Worm (Caenorhabditis elegans) whole organism, L2 larva: ENCODE measurements around the gene T20D3.5.

ENCODE experiments used
- F13H6.1 ChIP-seq: sonication (generic microtip); optimal IDR thresholded peaks from 2 replicates; lab custom pipeline; 2016; ENCODE audit warnings: missing genetic modification characterization, missing compliant biosample characterization
- Y55F3AM.14 ChIP-seq: fragments of 200-800 bp; sonication (Bioruptor generic); optimal IDR thresholded peaks from 2 replicates; lab custom pipeline; 2018; ENCODE audit warnings: mild to moderate bottlenecking, missing genetic modification characterization, missing compliant biosample characterization
- ZK546.5 ChIP-seq: sonication (generic microtip); optimal IDR thresholded peaks from 2 replicates; lab custom pipeline; 2017; ENCODE audit warnings: missing biosample characterization, missing genetic modification characterization
- alr-1 ChIP-seq: fragments of 150-350 bp; optimal IDR thresholded peaks from 2 replicates; lab custom pipeline; 2014; ENCODE audit warnings: missing biosample characterization, missing genetic modification characterization
- aly-2 ChIP-seq: fragments of 150-350 bp; optimal IDR thresholded peaks from 2 replicates; lab custom pipeline; 2014; ENCODE audit warnings: missing biosample characterization, missing genetic modification characterization
- ama-1 ChIP-seq: fragments of 150-350 bp; optimal IDR thresholded peaks from 2 replicates; lab custom pipeline; 2018; ENCODE audit warnings: inconsistent platforms
- blmp-1 ChIP-seq: sonication (generic microtip); optimal IDR thresholded peaks from 2 replicates; lab custom pipeline; 2017; ENCODE audit warnings: missing genetic modification characterization, mild to moderate bottlenecking, missing compliant biosample characterization, antibody characterized with exemption, moderate library complexity; ENCODE audit not compliant: insufficient read depth
- ceh-16 ChIP-seq: fragments of 150-350 bp; optimal IDR thresholded peaks from 2 replicates; lab custom pipeline; 2014; ENCODE audit warnings: missing biosample characterization, missing genetic modification characterization
- ceh-82 ChIP-seq: fragments of 150-350 bp; optimal IDR thresholded peaks from 2 replicates; lab custom pipeline; 2014; ENCODE audit warnings: missing biosample characterization, missing genetic modification characterization
- crh-2 ChIP-seq: sonication (generic microtip); optimal IDR thresholded peaks from 2 replicates; lab custom pipeline; 2017; ENCODE audit warnings: missing biosample characterization, missing genetic modification characterization
- dmd-4 ChIP-seq: sonication (generic microtip); optimal IDR thresholded peaks from 2 replicates; lab custom pipeline; 2017; ENCODE audit warnings: missing biosample characterization, missing genetic modification characterization
- egl-27 ChIP-seq: sonication (generic microtip); optimal IDR thresholded peaks from 3 replicates; lab custom pipeline; 2017; ENCODE audit warnings: missing biosample characterization, missing genetic modification reagents, missing genetic modification characterization
- elt-1 ChIP-seq: fragments of 150-350 bp; optimal IDR thresholded peaks from 2 replicates; lab custom pipeline; 2014; ENCODE audit warnings: missing biosample characterization, missing genetic modification characterization
- elt-3 ChIP-seq: sonication (generic microtip); optimal IDR thresholded peaks from 2 replicates; lab custom pipeline; 2017; ENCODE audit warnings: missing biosample characterization, missing genetic modification characterization
- fos-1 ChIP-seq: fragments of 150-350 bp; optimal IDR thresholded peaks from 2 replicates; lab custom pipeline; 2014; ENCODE audit warnings: missing biosample characterization, missing genetic modification characterization
- gmeb-1 ChIP-seq: fragments of 150-350 bp; optimal IDR thresholded peaks from 2 replicates; lab custom pipeline; 2014; ENCODE audit warnings: missing biosample characterization, missing genetic modification characterization
- lin-11 ChIP-seq: fragments of 150-350 bp; sonication (generic microtip); optimal IDR thresholded peaks from 2 replicates; lab custom pipeline; 2014; ENCODE audit warnings: missing biosample characterization, missing genetic modification characterization, inconsistent platforms, mixed read lengths
- lin-13 ChIP-seq: fragments of 150-350 bp; optimal IDR thresholded peaks from 2 replicates; lab custom pipeline; 2014; ENCODE audit warnings: missing biosample characterization, missing genetic modification reagents, missing genetic modification characterization
- lin-39 ChIP-seq: fragments of 150-350 bp; optimal IDR thresholded peaks from 2 replicates; lab custom pipeline; 2014; ENCODE audit warnings: missing biosample characterization, missing genetic modification reagents, missing genetic modification characterization
- mab-5 ChIP-seq: fragments of 150-350 bp; optimal IDR thresholded peaks from 2 replicates; lab custom pipeline; 2014; ENCODE audit warnings: missing biosample characterization, missing genetic modification characterization
- mbf-1 ChIP-seq: sonication (generic microtip); optimal IDR thresholded peaks from 2 replicates; lab custom pipeline; 2017; ENCODE audit warnings: missing biosample characterization, missing genetic modification characterization
- mdl-1 ChIP-seq, 2 experiments: fragments of 150-350 bp in 1 of 2; sonication (generic microtip) in 1 of 2; optimal IDR thresholded peaks; 2 replicates each; lab custom pipeline; 2017; ENCODE audit warnings: missing biosample characterization in 2 of 2, missing genetic modification characterization in 2 of 2
- nhr-10 ChIP-seq: sonication (generic microtip); optimal IDR thresholded peaks from 2 replicates; lab custom pipeline; 2017; ENCODE audit warnings: missing biosample characterization, missing genetic modification characterization
- nhr-129 ChIP-seq: fragments of 150-350 bp; optimal IDR thresholded peaks from 2 replicates; lab custom pipeline; 2014; ENCODE audit warnings: missing biosample characterization, missing genetic modification characterization
- nhr-23 ChIP-seq: fragments of 150-350 bp; optimal IDR thresholded peaks from 2 replicates; lab custom pipeline; 2014; ENCODE audit warnings: missing biosample characterization, missing genetic modification reagents, missing genetic modification characterization
- nhr-6 ChIP-seq: fragments of 150-350 bp; optimal IDR thresholded peaks from 2 replicates; lab custom pipeline; 2014; ENCODE audit warnings: missing biosample characterization, missing genetic modification characterization
- peb-1 ChIP-seq: fragments of 150-350 bp; optimal IDR thresholded peaks from 2 replicates; lab custom pipeline; 2014; ENCODE audit warnings: missing biosample characterization, missing genetic modification characterization
- sem-4 ChIP-seq: fragments of 150-350 bp; optimal IDR thresholded peaks from 2 replicates; lab custom pipeline; 2014; ENCODE audit warnings: missing biosample characterization, missing genetic modification reagents, missing genetic modification characterization
- skn-1 ChIP-seq: sonication (generic microtip); optimal IDR thresholded peaks from 2 replicates; lab custom pipeline; 2017; ENCODE audit warnings: missing biosample characterization, missing genetic modification characterization
- sma-9 ChIP-seq, 2 experiments: fragments of 150-350 bp in 1 of 2; sonication (generic microtip) in 1 of 2; optimal IDR thresholded peaks; 2 replicates each; lab custom pipeline; 2014 to 2016; ENCODE audit warnings: missing genetic modification characterization in 2 of 2, mild to moderate bottlenecking in 1 of 2, missing biosample characterization in 1 of 2, missing compliant biosample characterization in 1 of 2, missing genetic modification reagents in 1 of 2, moderate library complexity in 1 of 2
- snpc-4 ChIP-seq: fragments of 150-350 bp; optimal IDR thresholded peaks from 2 replicates; lab custom pipeline; 2014; ENCODE audit warnings: missing biosample characterization, missing genetic modification characterization
- unc-39 ChIP-seq: fragments of 150-350 bp; optimal IDR thresholded peaks from 2 replicates; lab custom pipeline; 2014; ENCODE audit warnings: missing biosample characterization, missing genetic modification characterization
- unc-55 ChIP-seq: fragments of 150-350 bp; sonication (generic microtip); optimal IDR thresholded peaks from 3 replicates; lab custom pipeline; 2014; ENCODE audit warnings: missing biosample characterization, missing genetic modification reagents, missing genetic modification characterization
- zag-1 ChIP-seq: fragments of 150-350 bp; optimal IDR thresholded peaks from 2 replicates; lab custom pipeline; 2014; ENCODE audit warnings: missing biosample characterization, missing genetic modification characterization
- ztf-1 ChIP-seq: fragments of 200-800 bp; sonication (Bioruptor generic); conservative IDR thresholded peaks from 2 replicates; pipeline ENCODE4 v1.3.6; 2022; ENCODE audit warnings: missing genetic modification characterization, missing compliant biosample characterization
- ztf-11 ChIP-seq: sonication (generic microtip); optimal IDR thresholded peaks from 2 replicates; lab custom pipeline; 2017; ENCODE audit warnings: missing biosample characterization, missing genetic modification characterization

Gene T20D3.5

DNA sequence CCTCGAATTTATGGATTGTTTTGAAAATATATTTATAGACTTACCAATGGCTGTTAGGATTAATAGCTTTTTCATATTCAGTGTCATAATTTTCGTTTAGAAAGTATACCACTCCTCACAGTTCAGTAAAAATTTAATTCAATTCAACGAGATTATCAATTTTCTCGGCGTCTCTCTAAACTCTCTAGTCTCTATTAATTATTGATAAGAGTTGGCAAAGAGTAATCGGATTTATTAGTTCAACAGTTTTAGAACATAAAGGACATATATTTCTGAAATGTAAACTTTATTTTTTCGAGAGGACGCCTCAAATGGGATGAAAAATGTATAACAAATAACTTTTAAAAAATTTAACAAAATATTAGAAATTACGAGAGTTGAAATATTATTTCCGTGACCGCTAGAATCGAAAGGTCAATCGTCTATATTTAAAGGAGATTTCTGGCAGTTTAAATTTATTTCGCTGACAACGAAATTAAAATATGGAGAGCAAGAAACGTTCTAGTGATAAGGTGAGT is 12.8 kb upstream of the T20D3.5 start, which contains the start of the genes nspg-11 and F49C12.15:
nspg-11 (minus strand) TSS at position 101 of the 518 bp plus-strand sequence.
F49C12.15 (plus strand) TSS at position 468 of the 518 bp plus-strand sequence.
- TF ChIP-seq blmp-1 (tag; lab: Kevin White, UChicago) (no peak), alr-1 (tag; lab: Kevin White, UChicago) (no peak), mab-5 (tag; lab: Kevin White, UChicago) (no peak), ztf-1 (GFP tag; lab: Robert Waterston, UW) (no peak), egl-27 (tag; lab: Kevin White, UChicago) (no peak), ama-1 (lab: Kevin White, UChicago) (no peak), snpc-4 (no peak), ceh-82 (tag; lab: Kevin White, UChicago) (no peak), aly-2 (tag; lab: Kevin White, UChicago) (no peak), unc-55 (no peak), fos-1 (tag; lab: Kevin White, UChicago) (no peak), elt-3 (tag; lab: Kevin White, UChicago) (no peak), nhr-129 (tag; lab: Kevin White, UChicago) (no peak), nhr-6 (tag; lab: Kevin White, UChicago) (no peak), gmeb-1 (no peak), mbf-1 (no peak)

DNA sequence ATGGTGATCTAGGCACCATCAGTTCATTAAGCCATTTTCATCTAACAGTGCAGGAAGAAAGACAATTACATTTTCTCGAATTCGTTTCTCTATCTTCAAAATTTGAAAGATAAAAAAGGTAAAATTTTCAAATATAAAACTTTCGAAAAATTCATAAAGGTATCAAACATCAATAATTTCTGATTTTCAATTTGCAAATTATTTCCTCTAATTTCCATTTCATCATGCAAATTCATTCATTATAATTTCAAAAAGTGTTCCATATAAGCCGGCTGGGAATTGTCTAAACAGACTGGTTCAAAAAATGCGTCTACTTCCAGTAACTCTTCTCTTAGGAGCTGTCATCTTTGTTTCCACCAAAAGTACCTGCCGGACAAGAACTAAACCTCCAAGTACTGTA is 9.1 kb upstream of the T20D3.5 start, which contains the start of gene clec-183:
clec-183 (plus strand) TSS at position 301 of the 400 bp plus-strand sequence.
- TF ChIP-seq elt-1 (tag; lab: Kevin White, UChicago) (no peak), peb-1 (no peak), nhr-129 (tag; lab: Kevin White, UChicago) (no peak), nhr-23 (tag; lab: Kevin White, UChicago) (no peak), aly-2 (tag; lab: Kevin White, UChicago) (no peak), F13H6.1 (tag; lab: Kevin White, UChicago) (no peak), zag-1 (tag; lab: Kevin White, UChicago) (no peak), gmeb-1 (no peak), sem-4 (tag; lab: Kevin White, UChicago) (no peak), lin-13 (no peak), Y55F3AM.14 (GFP tag; lab: Kevin White, UChicago) (no peak), ceh-16 (no peak), blmp-1 (tag; lab: Kevin White, UChicago) (no peak), ztf-1 (GFP tag; lab: Robert Waterston, UW) (no peak), nhr-6 (tag; lab: Kevin White, UChicago) (no peak), mdl-1 (tag; optimal IDR thresholded peaks at IDR 0.05; lab: Kevin White, UChicago) (no peak), mbf-1 (no peak), skn-1 (no peak), egl-27 (tag; lab: Kevin White, UChicago) (no peak), elt-3 (tag; lab: Kevin White, UChicago) (no peak)

DNA sequence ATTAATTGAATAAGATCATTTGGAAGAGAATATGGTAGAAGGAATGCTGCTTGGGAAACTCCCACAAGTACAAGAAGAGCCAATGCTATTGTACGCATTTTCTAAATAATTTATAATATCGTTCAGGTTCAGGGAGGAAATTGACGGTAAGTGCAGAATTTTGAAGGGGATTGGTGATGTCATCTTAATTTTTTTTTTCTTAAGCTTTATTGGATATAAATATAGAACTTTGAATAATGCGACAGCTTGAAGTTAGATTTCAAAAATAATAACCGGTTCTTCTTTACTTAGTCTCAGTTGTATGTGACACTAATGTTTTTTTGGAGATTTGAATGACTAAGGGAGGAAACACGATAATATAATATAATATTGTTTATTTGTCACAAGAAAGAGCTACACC is 6.1 kb upstream of the T20D3.5 start, which contains the start of gene nspg-7.1:
nspg-7.1 (minus strand) TSS at position 101 of the 400 bp plus-strand sequence.
- TF ChIP-seq aly-2 (tag; lab: Kevin White, UChicago) = no peak
- TF ChIP-seq unc-39 (tag; lab: Kevin White, UChicago) = no peak
- no peak for TF ChIP-seq lin-11 (tag; lab: Kevin White, UChicago)
- no peak for TF ChIP-seq mdl-1 (tag; optimal IDR thresholded peaks at IDR 0.05; lab: Kevin White, UChicago)
- TF ChIP-seq lin-39 = no peak
- TF ChIP-seq unc-55 = no peak
- no peak for TF ChIP-seq nhr-10 (tag; lab: Kevin White, UChicago)
- TF ChIP-seq ZK546.5 (tag; lab: Kevin White, UChicago) = no peak
- TF ChIP-seq ztf-11 = no peak
- no peak for TF ChIP-seq ama-1 (lab: Kevin White, UChicago)
- no peak for TF ChIP-seq blmp-1 (tag; lab: Kevin White, UChicago)
- TF ChIP-seq dmd-4 (tag; lab: Kevin White, UChicago) = no peak
- no peak for TF ChIP-seq fos-1 (tag; lab: Kevin White, UChicago)
- TF ChIP-seq peb-1 = no peak

DNA sequence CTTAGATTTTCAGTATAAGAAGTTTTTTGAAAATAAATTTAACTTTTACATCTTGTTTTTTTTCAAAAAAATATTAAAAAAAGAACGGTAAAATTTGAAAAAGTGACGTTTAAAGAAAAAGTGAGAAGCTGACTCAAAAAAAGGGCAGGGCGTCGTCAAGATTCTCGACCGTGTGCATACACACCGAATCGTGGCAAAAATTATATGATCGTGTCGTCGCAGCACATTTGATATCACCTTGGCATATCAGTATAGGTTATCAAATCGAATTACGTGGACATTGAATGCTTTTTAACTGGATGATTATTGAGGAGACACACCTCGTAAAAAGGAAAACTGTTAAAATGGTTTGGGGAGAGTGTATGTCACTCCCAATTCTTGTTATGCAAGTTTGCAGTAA is 3.8 kb upstream of the T20D3.5 start:
- TF ChIP-seq sma-9 (GFP tag; optimal IDR thresholded peaks at IDR 0.05; lab: Kevin White, UChicago) (peak; percentile 6), sma-9 (tag; optimal IDR thresholded peaks at IDR 0.05; lab: Kevin White, UChicago) (no peak), gmeb-1 (peak; percentile 10), crh-2 (tag; lab: Kevin White, UChicago) (peak; percentile 73), fos-1 (tag; lab: Kevin White, UChicago) (peak; percentile 97), unc-55 (no peak)
- TF ChIP-seq, all 48 proteins: peak for 4
